Worm (Caenorhabditis elegans) whole organism, young adult: ENCODE measurements around the gene dkf-2.

Experiments used
- ama-1 ChIP-seq, 3 experiments: fragments of 150-350 bp in 1 of 3; sonication (generic microtip) in 2 of 3; optimal IDR thresholded peaks; 2 replicates each; lab custom pipeline; 2014 to 2018; ENCODE audit warnings: missing biosample characterization in 2 of 3, missing genetic modification characterization in 2 of 3, missing genetic modification reagents in 2 of 3
- attf-6 ChIP-seq: fragments of 200-800 bp; sonication (Bioruptor generic); IDR thresholded peaks from 2 replicates; pipeline ENCODE4 v1.3.6; 2022; ENCODE audit warnings: missing genetic modification reagents, missing genetic modification characterization, missing compliant biosample characterization
- lag-1 ChIP-seq: fragments of 200-800 bp; sonication (Bioruptor generic); IDR thresholded peaks from 2 replicates; pipeline ENCODE4 v1.3.6; 2022; ENCODE audit warnings: missing genetic modification reagents, missing genetic modification characterization, missing compliant biosample characterization
- tbx-9 ChIP-seq: sonication (generic microtip); optimal IDR thresholded peaks from 2 replicates; lab custom pipeline; 2016; ENCODE audit warnings: borderline replicate concordance, missing genetic modification characterization, inconsistent platforms, missing compliant biosample characterization

DNA sequence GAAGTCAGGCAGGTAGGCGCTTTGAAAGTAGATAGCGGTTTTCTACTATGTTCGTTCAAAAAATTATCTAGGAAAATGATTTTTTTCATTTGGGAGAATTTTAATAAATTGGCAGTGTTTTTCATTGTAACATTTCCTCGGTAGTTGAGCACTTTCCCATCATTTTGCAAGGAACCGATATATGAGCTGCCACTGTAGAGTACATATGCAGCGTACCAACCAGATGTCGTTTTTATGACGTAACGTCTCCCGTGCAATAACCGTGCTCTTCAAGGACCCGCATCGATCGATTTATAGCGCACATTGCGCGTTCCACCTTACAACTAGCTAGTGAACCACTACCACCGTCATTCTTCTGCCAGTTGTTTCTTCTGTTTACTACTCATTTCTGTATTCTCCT, 5.3 kb upstream of the dkf-2 start, which contains the start of gene T25E12.6:
- no peak for TF ChIP-seq lag-1 (GFP tag; lab: Robert Waterston, UW)
- no peak for TF ChIP-seq attf-6 (GFP tag; lab: Robert Waterston, UW)
- no peak for TF ChIP-seq tbx-9 (tag; lab: Kevin White, UChicago)
- no peak for TF ChIP-seq ama-1 (optimal IDR thresholded peaks at IDR 0.05; lab: Kevin White, UChicago)
- no peak for TF ChIP-seq ama-1 (GFP tag; optimal IDR thresholded peaks at IDR 0.05; lab: Kevin White, UChicago)
